Worm (Caenorhabditis elegans) whole organism, L4 larva: ENCODE measurements around the gene sto-2.

Source experiments
- F49E8.2 ChIP-seq: sonication (generic microtip); optimal IDR thresholded peaks from 2 replicates; lab custom pipeline; 2016; ENCODE audit warnings: missing compliant biosample characterization, mild to moderate bottlenecking, missing genetic modification characterization, borderline replicate concordance
- ama-1 ChIP-seq: fragments of 150-350 bp; optimal IDR thresholded peaks from 2 replicates; lab custom pipeline; 2014; ENCODE audit warnings: inconsistent platforms, mixed read lengths
- arid-1 ChIP-seq: fragments of 200-800 bp; sonication (Bioruptor generic); conservative IDR thresholded peaks from 2 replicates; pipeline ENCODE4 v1.3.6; 2022; ENCODE audit warnings: missing genetic modification reagents, missing genetic modification characterization, missing compliant biosample characterization
- ceh-20 ChIP-seq: fragments of 200-800 bp; sonication (Bioruptor generic); IDR thresholded peaks from 2 replicates; pipeline ENCODE4 v1.3.6; 2022; ENCODE audit warnings: missing genetic modification reagents, missing genetic modification characterization, missing compliant biosample characterization
- fos-1 ChIP-seq: fragments of 150-350 bp; optimal IDR thresholded peaks from 2 replicates; lab custom pipeline; 2014; ENCODE audit warnings: missing biosample characterization, missing genetic modification characterization
- jun-1 ChIP-seq: fragments of 150-350 bp; optimal IDR thresholded peaks from 2 replicates; lab custom pipeline; 2014; ENCODE audit warnings: missing biosample characterization, missing genetic modification reagents, missing genetic modification characterization
- lin-15B ChIP-seq: fragments of 150-350 bp; sonication (generic microtip); optimal IDR thresholded peaks from 3 replicates; lab custom pipeline; 2014; ENCODE audit warnings: missing biosample characterization, missing genetic modification characterization
- mep-1 ChIP-seq: fragments of 150-350 bp; sonication (generic microtip); optimal IDR thresholded peaks from 3 replicates; lab custom pipeline; 2014; ENCODE audit warnings: missing biosample characterization, missing genetic modification characterization
- nhr-11 ChIP-seq: fragments of 150-350 bp; optimal IDR thresholded peaks from 2 replicates; lab custom pipeline; 2014; ENCODE audit warnings: missing biosample characterization, missing genetic modification characterization
- nhr-111 ChIP-seq: fragments of 200-800 bp; sonication (Bioruptor generic); optimal IDR thresholded peaks from 2 replicates; lab custom pipeline; 2018; ENCODE audit warnings: mild to moderate bottlenecking, missing genetic modification characterization, missing compliant biosample characterization
- nhr-28 ChIP-seq: fragments of 150-350 bp; optimal IDR thresholded peaks from 2 replicates; lab custom pipeline; 2014; ENCODE audit warnings: missing biosample characterization, missing genetic modification characterization
- skn-1 ChIP-seq: fragments of 150-350 bp; optimal IDR thresholded peaks from 2 replicates; lab custom pipeline; 2014; ENCODE audit warnings: missing biosample characterization, missing genetic modification characterization
- unc-62 ChIP-seq, 3 experiments: fragments of 150-350 bp in 1 of 3; sonication (generic microtip); optimal IDR thresholded peaks in 2 of 3; peaks in 1 of 3; 1 replicate in 1 of 3; 2 replicates in 2 of 3; lab custom pipeline; 2014 to 2017; ENCODE audit warnings: missing biosample characterization in 3 of 3, missing genetic modification characterization in 3 of 3, missing genetic modification reagents in 3 of 3, missing genotype in 1 of 3
- zfp-2 ChIP-seq: sonication (generic microtip); optimal IDR thresholded peaks from 2 replicates; lab custom pipeline; 2016; ENCODE audit warnings: mild to moderate bottlenecking, missing genetic modification characterization, missing compliant biosample characterization

DNA sequence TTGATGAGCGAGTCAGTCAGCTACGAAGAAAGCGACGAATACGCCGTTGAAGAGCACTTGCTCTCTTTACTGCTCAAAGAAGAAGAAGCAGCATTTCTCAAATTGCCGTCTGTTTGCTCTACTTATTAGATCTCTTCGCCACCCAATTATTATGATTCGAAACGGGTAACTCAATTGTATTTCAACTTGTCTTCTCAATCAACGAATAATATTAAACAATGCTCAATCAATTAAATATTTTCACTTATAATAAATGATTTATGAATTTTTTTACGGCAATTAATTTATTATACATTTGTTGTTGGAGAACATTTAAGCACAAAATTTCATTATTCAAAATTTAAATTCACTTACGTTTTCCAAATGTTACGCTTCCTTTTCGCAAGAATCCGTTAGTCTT is 44.9 kb downstream of the sto-2 start:
- TF ChIP-seq F49E8.2 (tag; lab: Kevin White, UChicago) (no peak), arid-1 (GFP tag; lab: Robert Waterston, UW) (no peak), skn-1 (tag; lab: Kevin White, UChicago) (no peak), ama-1 (lab: Kevin White, UChicago) (no peak), lin-15B (no peak), nhr-28 (tag; lab: Kevin White, UChicago) (no peak), nhr-11 (no peak), fos-1 (no peak), ceh-20 (GFP tag; lab: Robert Waterston, UW) (no peak), jun-1 (tag; lab: Kevin White, UChicago) (no peak), nhr-111 (GFP tag; lab: Kevin White, UChicago) (no peak), mep-1 (no peak), zfp-2 (tag; lab: Kevin White, UChicago) (no peak), unc-62 (GFP tag; optimal IDR thresholded peaks at IDR 0.05 in 1 of 2; lab: Kevin White, UChicago) (no peak), unc-62 (tag; optimal IDR thresholded peaks at IDR 0.05; lab: Kevin White, UChicago) (no peak)
